Fruit fly (Drosophila melanogaster): ENCODE data around the gene Ufd1.

dm6 chr3L:11109454-11109853 lies 13.6 kb downstream of the Ufd1 start, which contains the start of the genes CG34012 and emei:
- TF ChIP-seq CG8478 (optimal IDR thresholded peaks at IDR 0.05), result no peak
- no peak for TF ChIP-seq CTCF (optimal IDR thresholded peaks at IDR 0.05)
